Worm (Caenorhabditis elegans) whole organism, L4/young adult: ENCODE results near the gene Y116A8C.43.

Source experiments
- W03F9.2 ChIP-seq: fragments of 150-350 bp; optimal IDR thresholded peaks from 2 replicates; lab custom pipeline; 2014; ENCODE audit warnings: missing biosample characterization, missing genetic modification characterization
- him-1 ChIP-seq: sonication (generic microtip); optimal IDR thresholded peaks from 2 replicates; lab custom pipeline; 2016; ENCODE audit warnings: missing genotype, missing genetic modification reagents, missing genetic modification characterization, missing compliant biosample characterization

DNA sequence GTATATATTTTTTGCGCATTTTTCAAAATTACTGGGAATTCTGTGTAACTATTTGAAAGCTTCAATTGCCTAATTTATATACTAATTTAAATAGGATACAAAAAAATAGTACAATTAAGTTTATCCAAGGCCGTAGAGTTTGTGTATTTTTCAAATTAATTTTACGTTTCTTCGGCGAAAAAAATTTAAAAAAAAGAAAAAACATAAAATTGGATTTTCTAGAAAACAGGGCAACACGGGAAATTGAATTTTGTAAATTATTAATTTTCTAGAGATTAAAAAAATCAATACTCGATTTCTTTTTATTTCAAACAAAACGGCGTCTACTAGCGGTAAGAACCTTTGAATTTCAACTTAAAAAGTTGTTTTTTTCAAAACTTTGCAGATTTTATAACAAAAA, 35.4 kb upstream of the Y116A8C.43 start, which contains the start of gene Y116A8C.23:
- TF ChIP-seq him-1 (tag; lab: Kevin White, UChicago) (no peak), W03F9.2 (tag; lab: Kevin White, UChicago) (no peak)
